Fruit fly (Drosophila melanogaster) whole organism, embryonic: ENCODE results near the gene CG33267.

Source experiments
- Asciz ChIP-seq: fragments of 200-800 bp; sonication (Bioruptor generic); optimal IDR thresholded peaks from 2 replicates; lab custom pipeline; 2017; ENCODE audit warnings: missing biosample characterization, mild to moderate bottlenecking, missing genetic modification characterization, missing genetic modification reagents
- Awh ChIP-seq: fragments of 200-800 bp; sonication (Bioruptor generic); IDR thresholded peaks from 2 replicates; pipeline ENCODE4, ENCODE4 v1.3.6; 2022; ENCODE audit warnings: missing biosample characterization, missing genetic modification characterization
- Bgb ChIP-seq: fragments of 200-800 bp; sonication (Bioruptor generic); IDR thresholded peaks from 2 replicates; pipeline ENCODE4 v1.3.6; 2022; ENCODE audit warnings: missing biosample characterization, missing genetic modification characterization; ENCODE audit not compliant: partially characterized antibody
- CG10267 ChIP-seq: fragments of 200-800 bp; sonication (Bioruptor generic); optimal IDR thresholded peaks from 2 replicates; lab custom pipeline; 2018; ENCODE audit warnings: missing biosample characterization, mild to moderate bottlenecking, missing genetic modification characterization, moderate library complexity
- CG15269 ChIP-seq: fragments of 200-800 bp; sonication (Bioruptor generic); optimal IDR thresholded peaks from 2 replicates; lab custom pipeline; 2018; ENCODE audit warnings: missing biosample characterization, mild to moderate bottlenecking, missing genetic modification characterization, moderate library complexity
- CG1529 ChIP-seq: fragments of 200-800 bp; sonication (Bioruptor generic); optimal IDR thresholded peaks from 3 replicates; lab custom pipeline; 2018; ENCODE audit warnings: missing biosample characterization, missing genetic modification characterization
- CG15514 ChIP-seq: fragments of 200-800 bp; sonication (Bioruptor generic); optimal IDR thresholded peaks from 3 replicates; lab custom pipeline; 2017; ENCODE audit warnings: missing biosample characterization, missing genetic modification characterization, mild to moderate bottlenecking, moderate library complexity, missing genetic modification reagents
- CG17359 ChIP-seq: fragments of 200-800 bp; sonication (Bioruptor generic); optimal IDR thresholded peaks from 3 replicates; lab custom pipeline; 2018; ENCODE audit warnings: missing biosample characterization, mild to moderate bottlenecking, missing genetic modification characterization, moderate library complexity
- CG2678 ChIP-seq: fragments of 200-800 bp; sonication (Bioruptor generic); optimal IDR thresholded peaks from 3 replicates; lab custom pipeline; 2019; ENCODE audit warnings: missing biosample characterization, mild to moderate bottlenecking, missing genetic modification characterization, moderate library complexity
- CG34422 ChIP-seq: fragments of 200-800 bp; sonication (Bioruptor generic); IDR thresholded peaks from 3 replicates; pipeline ENCODE4 v1.3.6; 2022; ENCODE audit warnings: missing biosample characterization, missing genetic modification characterization
- CG4424 ChIP-seq: fragments of 200-800 bp; sonication (Bioruptor generic); optimal IDR thresholded peaks from 3 replicates; lab custom pipeline; 2016; ENCODE audit warnings: missing biosample characterization, missing genetic modification characterization
- CG4617 ChIP-seq: fragments of 200-800 bp; sonication (Bioruptor generic); optimal IDR thresholded peaks from 3 replicates; lab custom pipeline; 2016; ENCODE audit warnings: missing biosample characterization, missing genetic modification characterization, borderline replicate concordance
- CG6689 ChIP-seq: fragments of 200-800 bp; sonication (Bioruptor generic); IDR thresholded peaks from 2 replicates; pipeline ENCODE4 v1.3.6; 2022; ENCODE audit warnings: missing biosample characterization, missing genetic modification characterization
- CG7963 ChIP-seq: fragments of 200-800 bp; sonication (Bioruptor generic); IDR thresholded peaks from 3 replicates; pipeline ENCODE4 v1.3.6; 2022; ENCODE audit warnings: missing biosample characterization, missing genetic modification characterization; ENCODE audit not compliant: partially characterized antibody
- CG8089 ChIP-seq: fragments of 200-800 bp; sonication (Bioruptor generic); optimal IDR thresholded peaks from 3 replicates; lab custom pipeline; 2016; ENCODE audit warnings: missing biosample characterization, missing genetic modification characterization
- Dad ChIP-seq: fragments of 200-800 bp; sonication (Bioruptor generic); optimal IDR thresholded peaks from 3 replicates; lab custom pipeline; 2016; ENCODE audit warnings: missing biosample characterization, missing genetic modification characterization
- Deaf1 ChIP-seq: fragments of 200-800 bp; optimal IDR thresholded peaks from 3 replicates; lab custom pipeline; 2019; ENCODE audit warnings: missing biosample characterization, mild to moderate bottlenecking, missing genetic modification characterization, moderate library complexity
- Dp ChIP-seq: fragments of 200-800 bp; sonication (Bioruptor generic); optimal IDR thresholded peaks from 2 replicates; lab custom pipeline; 2018; ENCODE audit warnings: missing biosample characterization, mild to moderate bottlenecking, missing genetic modification characterization, moderate library complexity
- HLH54F ChIP-seq: fragments of 200-800 bp; sonication (Bioruptor generic); optimal IDR thresholded peaks from 3 replicates; lab custom pipeline; 2016; ENCODE audit warnings: missing biosample characterization, missing genetic modification characterization
- Hmr ChIP-seq: fragments of 200-800 bp; sonication (Bioruptor generic); optimal IDR thresholded peaks from 3 replicates; lab custom pipeline; 2017; ENCODE audit warnings: mild to moderate bottlenecking, missing biosample characterization, missing genetic modification reagents, missing genetic modification characterization
- Hr51 ChIP-seq, 2 experiments: fragments of 200-800 bp; sonication (Bioruptor generic); optimal IDR thresholded peaks; 2 replicates in 1 of 2; 3 replicates in 1 of 2; lab custom pipeline; 2016 to 2018; ENCODE audit warnings: missing biosample characterization in 2 of 2, missing genetic modification characterization in 2 of 2, mild to moderate bottlenecking in 1 of 2, moderate library complexity in 1 of 2
- Lhr ChIP-seq: fragments of 200-800 bp; sonication (Bioruptor generic); optimal IDR thresholded peaks from 3 replicates; lab custom pipeline; 2017; ENCODE audit warnings: mild to moderate bottlenecking, missing biosample characterization, missing genetic modification reagents, missing genetic modification characterization
- Max ChIP-seq: fragments of 200-800 bp; sonication (Bioruptor generic); optimal IDR thresholded peaks from 2 replicates; lab custom pipeline; 2016; ENCODE audit warnings: missing biosample characterization, mild to moderate bottlenecking, missing genetic modification characterization
- Mes4 ChIP-seq: fragments of 200-800 bp; sonication (Bioruptor generic); optimal IDR thresholded peaks from 2 replicates; lab custom pipeline; 2016; ENCODE audit warnings: missing biosample characterization, missing genetic modification characterization
- NC2α ChIP-seq: fragments of 200-800 bp; sonication (Bioruptor generic); optimal IDR thresholded peaks from 2 replicates; lab custom pipeline; 2016; ENCODE audit warnings: missing biosample characterization, missing genetic modification characterization
- NFAT ChIP-seq: fragments of 200-800 bp; sonication (Bioruptor generic); IDR thresholded peaks from 2 replicates; pipeline ENCODE4 v1.3.6; 2022; ENCODE audit warnings: missing biosample characterization, missing genetic modification characterization
- Pdp1 ChIP-seq, 2 experiments: fragments of 200-800 bp; sonication (Bioruptor generic); optimal IDR thresholded peaks; 3 replicates each; lab custom pipeline; 2016; ENCODE audit warnings: missing biosample characterization in 2 of 2, missing genetic modification characterization in 2 of 2, mild to moderate bottlenecking in 1 of 2, moderate library complexity in 1 of 2
- Spps ChIP-seq: fragments of 200-800 bp; sonication (Bioruptor generic); optimal IDR thresholded peaks from 2 replicates; lab custom pipeline; 2018; ENCODE audit warnings: missing biosample characterization, mild to moderate bottlenecking, missing genetic modification characterization
- Vsx1 ChIP-seq: fragments of 200-800 bp; sonication (Bioruptor generic); optimal IDR thresholded peaks from 2 replicates; lab custom pipeline; 2017; ENCODE audit warnings: missing biosample characterization, mild to moderate bottlenecking, missing genetic modification characterization, missing genetic modification reagents
- abd-A ChIP-seq: fragments of 200-800 bp; sonication (Bioruptor generic); optimal IDR thresholded peaks from 3 replicates; lab custom pipeline; 2019; ENCODE audit warnings: missing biosample characterization, mild to moderate bottlenecking, missing genetic modification characterization, moderate library complexity
- bbx ChIP-seq: fragments of 200-800 bp; sonication (Bioruptor generic); IDR thresholded peaks from 2 replicates; pipeline ENCODE4 v1.3.6; 2022; ENCODE audit warnings: missing biosample characterization, missing genetic modification characterization; ENCODE audit not compliant: partially characterized antibody
- dan ChIP-seq: fragments of 200-800 bp; sonication (Bioruptor generic); IDR thresholded peaks from 2 replicates; pipeline ENCODE4 v1.3.6; 2022; ENCODE audit warnings: missing biosample characterization, missing genetic modification characterization
- dysf ChIP-seq: fragments of 200-800 bp; sonication (Bioruptor generic); IDR thresholded peaks from 3 replicates; pipeline ENCODE4 v1.3.6; 2022; ENCODE audit warnings: missing biosample characterization, missing genetic modification characterization
- fd64A ChIP-seq: fragments of 200-800 bp; sonication (Bioruptor generic); optimal IDR thresholded peaks from 3 replicates; lab custom pipeline; 2018; ENCODE audit warnings: missing biosample characterization, mild to moderate bottlenecking, missing genetic modification characterization
- gcm ChIP-seq: fragments of 200-800 bp; sonication (Bioruptor generic); optimal IDR thresholded peaks from 2 replicates; lab custom pipeline; 2019; ENCODE audit warnings: missing biosample characterization, mild to moderate bottlenecking, missing genetic modification characterization, moderate library complexity
- hb ChIP-seq: fragments of 200-800 bp; sonication (Bioruptor generic); IDR thresholded peaks from 3 replicates; pipeline ENCODE4 v1.3.6; 2022; ENCODE audit warnings: missing biosample characterization, missing genetic modification characterization; ENCODE audit not compliant: partially characterized antibody
- hbn ChIP-seq: fragments of 200-800 bp; sonication (Bioruptor generic); IDR thresholded peaks from 2 replicates; pipeline ENCODE4 v1.3.6; 2022; ENCODE audit warnings: missing biosample characterization, missing genetic modification characterization; ENCODE audit not compliant: partially characterized antibody
- jumu ChIP-seq: fragments of 200-800 bp; sonication (Bioruptor generic); optimal IDR thresholded peaks from 3 replicates; lab custom pipeline; 2016; ENCODE audit warnings: missing biosample characterization, missing genetic modification characterization
- kah ChIP-seq: fragments of 200-800 bp; sonication (Bioruptor generic); optimal IDR thresholded peaks from 2 replicates; lab custom pipeline; 2018; ENCODE audit warnings: missing biosample characterization, mild to moderate bottlenecking, missing genetic modification characterization
- kay ChIP-seq: fragments of 200-800 bp; sonication (Bioruptor generic); optimal IDR thresholded peaks from 2 replicates; lab custom pipeline; 2016; ENCODE audit warnings: missing biosample characterization, missing genetic modification characterization
- mld ChIP-seq: fragments of 200-800 bp; sonication (Bioruptor generic); IDR thresholded peaks from 3 replicates; pipeline ENCODE4 v1.3.6; 2022; ENCODE audit warnings: missing biosample characterization, missing genetic modification characterization; ENCODE audit not compliant: partially characterized antibody
- row ChIP-seq: fragments of 200-800 bp; sonication (Bioruptor generic); IDR thresholded peaks from 3 replicates; pipeline ENCODE4 v1.3.6; 2022; ENCODE audit warnings: missing biosample characterization, missing genetic modification characterization
- sens ChIP-seq: fragments of 200-800 bp; sonication (Bioruptor generic); peaks from one replicate; lab custom pipeline; 2016; ENCODE audit warnings: missing biosample characterization, missing genetic modification characterization
- slbo ChIP-seq: fragments of 200-800 bp; sonication (Bioruptor generic); IDR thresholded peaks from 2 replicates; pipeline ENCODE4 v1.3.6; 2022; ENCODE audit warnings: missing biosample characterization, missing genetic modification characterization
- sr ChIP-seq: fragments of 200-800 bp; sonication (Bioruptor generic); IDR thresholded peaks from 3 replicates; pipeline ENCODE4 v1.3.6; 2022; ENCODE audit warnings: missing biosample characterization, missing genetic modification characterization
- stc ChIP-seq: fragments of 200-800 bp; sonication (Bioruptor generic); IDR thresholded peaks from 2 replicates; pipeline ENCODE4 v1.3.6; 2022; ENCODE audit warnings: missing biosample characterization, missing genetic modification characterization
- usp ChIP-seq: fragments of >200 bp; optimal IDR thresholded peaks from 2 replicates; lab custom pipeline; 2017; ENCODE audit warnings: missing biosample characterization, missing genetic modification characterization
- wdn ChIP-seq: fragments of 200-800 bp; sonication (Bioruptor generic); IDR thresholded peaks from 2 replicates; pipeline ENCODE4 v1.3.6; 2022; ENCODE audit warnings: missing biosample characterization, missing genetic modification characterization
- zf30C ChIP-seq: fragments of 200-800 bp; sonication (Bioruptor generic); optimal IDR thresholded peaks from 3 replicates; lab custom pipeline; 2018; ENCODE audit warnings: missing biosample characterization, mild to moderate bottlenecking, missing genetic modification characterization

The CG33267 gene

DNA sequence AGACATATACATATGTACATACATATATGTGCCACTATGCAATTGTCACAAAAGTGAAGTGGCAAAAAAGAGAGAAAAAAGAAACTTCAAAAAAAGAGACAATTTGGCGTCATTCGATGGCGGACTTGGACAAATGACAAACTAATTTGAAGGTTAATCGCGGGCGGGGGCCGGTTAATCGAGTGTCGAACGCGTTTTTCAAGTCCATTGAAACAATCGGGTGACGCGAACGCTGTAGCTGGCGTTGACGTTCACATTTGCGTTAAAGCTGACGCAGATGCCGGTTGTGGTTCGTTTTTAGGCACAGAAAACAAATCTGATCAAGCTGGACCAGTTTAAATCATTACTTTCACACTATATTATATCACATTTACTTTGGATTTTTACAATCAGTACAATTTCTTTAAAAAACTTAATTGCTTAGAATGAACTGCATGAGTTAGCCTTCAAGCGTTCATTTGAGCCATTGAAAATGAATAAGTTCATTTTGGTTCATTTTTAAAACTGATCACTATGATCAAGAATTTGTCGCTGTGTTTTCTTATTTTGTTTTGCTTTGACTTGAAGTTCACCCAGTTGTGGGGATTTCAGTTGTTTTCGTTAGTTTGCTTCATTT is 30.5 kb upstream of the CG33267 start (continued):
- peak; percentile 11 for TF ChIP-seq NC2α (GFP tag; lab: Kevin White, UChicago)
- no peak for TF ChIP-seq CG7963 (GFP tag; lab: Robert Waterston, UW)
- peak; percentile 4; the same call in 1 of the 2 replicates for TF ChIP-seq NFAT (GFP tag; lab: Robert Waterston, UW)
- TF ChIP-seq wdn (GFP tag; lab: Robert Waterston, UW) = no peak
- TF ChIP-seq row (GFP tag; lab: Robert Waterston, UW) = peak; percentile 80
- no peak for TF ChIP-seq jumu (GFP tag; lab: Kevin White, UChicago)
- no peak for TF ChIP-seq mld (GFP tag; lab: Robert Waterston, UW)
- TF ChIP-seq dysf (GFP tag; lab: Robert Waterston, UW) = peak; percentile 67; the same call in 2 of the 3 replicates
- TF ChIP-seq Dp (GFP tag; lab: Kevin White, UChicago) = no peak
- peak; percentile 18 for TF ChIP-seq zf30C (GFP tag; lab: Kevin White, UChicago)
- TF ChIP-seq CG2678 (tag; lab: Kevin White, UChicago) = peak; percentile 77
- no peak for TF ChIP-seq CG4617
- TF ChIP-seq kay = peak; percentile 48
- TF ChIP-seq CG10267 = peak; percentile 20
- TF ChIP-seq Mes4 (GFP tag; lab: Kevin White, UChicago) = no peak
- no peak for TF ChIP-seq dan (GFP tag; lab: Robert Waterston, UW)
- peak; percentile 49 for TF ChIP-seq Dad (GFP tag; lab: Kevin White, UChicago)
- TF ChIP-seq abd-A (tag; lab: Kevin White, UChicago) = peak; percentile 16
- no peak for TF ChIP-seq Bgb (GFP tag; lab: Robert Waterston, UW)
- TF ChIP-seq hb (GFP tag; lab: Robert Waterston, UW) = no peak
- no peak for TF ChIP-seq kah (GFP tag; lab: Kevin White, UChicago)
- TF ChIP-seq Hr51 (GFP tag; optimal IDR thresholded peaks at IDR 0.05; lab: Kevin White, UChicago) = peak in 1 of 2 experiments; percentile 64
- TF ChIP-seq sens = peak; percentile 60
- no peak for TF ChIP-seq Spps (tag; lab: Kevin White, UChicago)
- peak; percentile 66 for TF ChIP-seq slbo (GFP tag; lab: Robert Waterston, UW)
- no peak for TF ChIP-seq stc
- peak; percentile 25 for TF ChIP-seq Max (GFP tag; lab: Kevin White, UChicago)
- TF ChIP-seq CG4424 (GFP tag; lab: Kevin White, UChicago) = peak; percentile 33
- TF ChIP-seq CG15269 (tag; lab: Kevin White, UChicago) = peak; percentile 76
- no peak for TF ChIP-seq CG8089 (GFP tag; lab: Kevin White, UChicago)
- TF ChIP-seq Pdp1 (GFP tag; optimal IDR thresholded peaks at IDR 0.05; lab: Kevin White, UChicago) = peak; percentile 29 to 48
- TF ChIP-seq usp (GFP tag; lab: Kevin White, UChicago) = no peak
- 0 out of 2 replicates have a peak, but pooled peaks have one; percentile 13 for TF ChIP-seq Awh
- no peak for TF ChIP-seq CG1529
- TF ChIP-seq fd64A (GFP tag; lab: Kevin White, UChicago) = no peak
- TF ChIP-seq Hmr (GFP tag; lab: Kevin White, UChicago) = peak; percentile 58
- TF ChIP-seq Lhr (GFP tag; lab: Kevin White, UChicago) = no peak
- no peak for TF ChIP-seq gcm (GFP tag; lab: Kevin White, UChicago)
- no peak for TF ChIP-seq sr (GFP tag; lab: Robert Waterston, UW)
- no peak for TF ChIP-seq bbx (GFP tag; lab: Robert Waterston, UW)
- TF ChIP-seq CG34422 (GFP tag; lab: Robert Waterston, UW) = 0 out of 3 replicates have a peak, but pooled peaks have one; percentile 37
- TF ChIP-seq HLH54F (GFP tag; lab: Kevin White, UChicago) = peak; percentile 9
- TF ChIP-seq Asciz (GFP tag; lab: Kevin White, UChicago) = no peak
- TF ChIP-seq hbn (GFP tag; lab: Robert Waterston, UW) = no peak
- no peak for TF ChIP-seq Deaf1 (tag; lab: Kevin White, UChicago)
- TF ChIP-seq CG17359 = peak; percentile 43
- TF ChIP-seq Vsx1 (GFP tag; lab: Kevin White, UChicago) = peak; percentile 32
- 0 out of 2 replicates have a peak, but pooled peaks have one; percentile 23 for TF ChIP-seq CG6689
- TF ChIP-seq CG15514 (GFP tag; lab: Kevin White, UChicago) = peak; percentile 14
